Fruit fly (Drosophila melanogaster) whole organism, prepupa: ENCODE measurements around the gene CG12398.

ENCODE experiments used
- Blimp-1 ChIP-seq: fragments of 200-800 bp; sonication (Bioruptor generic); optimal IDR thresholded peaks from 3 replicates; lab custom pipeline; 2017; ENCODE audit warnings: missing biosample characterization, missing genetic modification characterization, mild to moderate bottlenecking, moderate library complexity, missing genetic modification reagents
- CG10631 ChIP-seq: fragments of 200-800 bp; sonication (Bioruptor generic); optimal IDR thresholded peaks from 2 replicates; lab custom pipeline; 2016; ENCODE audit warnings: missing biosample characterization, missing genetic modification characterization
- CG11294 ChIP-seq: fragments of 200-800 bp; sonication (Bioruptor generic); IDR thresholded peaks from 2 replicates; pipeline ENCODE4 v1.3.6; 2022; ENCODE audit warnings: missing biosample characterization, missing genetic modification characterization
- CG11762 ChIP-seq: fragments of 200-800 bp; sonication (Bioruptor generic); optimal IDR thresholded peaks from 3 replicates; lab custom pipeline; 2016; ENCODE audit warnings: missing biosample characterization, missing genetic modification characterization; ENCODE audit not compliant: insufficient read depth
- CG15336 ChIP-seq: fragments of 200-800 bp; sonication (Bioruptor generic); IDR thresholded peaks from 2 replicates; pipeline ENCODE4 v1.3.6; 2022; ENCODE audit warnings: missing biosample characterization, missing genetic modification characterization
- CG1621 ChIP-seq: fragments of 200-800 bp; sonication (Bioruptor generic); optimal IDR thresholded peaks from 3 replicates; lab custom pipeline; 2018; ENCODE audit warnings: missing biosample characterization, mild to moderate bottlenecking, missing genetic modification characterization
- CG3032 ChIP-seq: fragments of 200-800 bp; optimal IDR thresholded peaks from 2 replicates; lab custom pipeline; 2019; ENCODE audit warnings: missing biosample characterization, mild to moderate bottlenecking, missing genetic modification characterization, moderate library complexity
- CG31627 ChIP-seq: fragments of 200-800 bp; sonication (Bioruptor generic); optimal IDR thresholded peaks from 3 replicates; lab custom pipeline; 2016; ENCODE audit warnings: missing biosample characterization, missing genetic modification characterization
- CG32006 ChIP-seq: fragments of 200-800 bp; sonication (Bioruptor generic); optimal IDR thresholded peaks from 3 replicates; lab custom pipeline; 2017; ENCODE audit warnings: missing biosample characterization, mild to moderate bottlenecking, missing genetic modification characterization
- CG3919 ChIP-seq: fragments of 200-800 bp; sonication (Bioruptor generic); optimal IDR thresholded peaks from 3 replicates; lab custom pipeline; 2016; ENCODE audit warnings: missing biosample characterization, missing genetic modification characterization
- CG4318 ChIP-seq: fragments of 200-800 bp; sonication (Bioruptor generic); optimal IDR thresholded peaks from 3 replicates; lab custom pipeline; 2017; ENCODE audit warnings: missing biosample characterization, mild to moderate bottlenecking, missing genetic modification characterization
- CG6163 ChIP-seq: fragments of 200-800 bp; sonication (Bioruptor generic); IDR thresholded peaks from 3 replicates; pipeline ENCODE4 v1.3.6; 2022; ENCODE audit warnings: missing biosample characterization, missing genetic modification characterization
- CG6276 ChIP-seq: fragments of 200-800 bp; sonication (Bioruptor generic); optimal IDR thresholded peaks from 2 replicates; lab custom pipeline; 2017; ENCODE audit warnings: missing biosample characterization, mild to moderate bottlenecking, missing genetic modification characterization
- CG6808 ChIP-seq: fragments of 200-800 bp; sonication (Bioruptor generic); optimal IDR thresholded peaks from 3 replicates; lab custom pipeline; 2017; ENCODE audit warnings: missing biosample characterization, missing genetic modification characterization, mild to moderate bottlenecking, moderate library complexity, missing genetic modification reagents
- CG6854 ChIP-seq: fragments of 200-800 bp; sonication (Bioruptor generic); optimal IDR thresholded peaks from 2 replicates; lab custom pipeline; 2017; ENCODE audit warnings: missing biosample characterization, mild to moderate bottlenecking, missing genetic modification characterization
- CG7368 ChIP-seq: fragments of 200-800 bp; sonication (Bioruptor generic); optimal IDR thresholded peaks from 3 replicates; lab custom pipeline; 2016; ENCODE audit warnings: missing biosample characterization, missing genetic modification characterization
- CG8119 ChIP-seq: fragments of 200-800 bp; sonication (Bioruptor generic); IDR thresholded peaks from 3 replicates; pipeline ENCODE4 v1.3.6; 2022; ENCODE audit warnings: missing biosample characterization, missing genetic modification characterization
- CG8632 ChIP-seq: fragments of 200-800 bp; sonication (Bioruptor generic); optimal IDR thresholded peaks from 3 replicates; lab custom pipeline; 2016; ENCODE audit warnings: missing biosample characterization, missing genetic modification characterization
- CG9139 ChIP-seq: fragments of 200-800 bp; sonication (Bioruptor generic); optimal IDR thresholded peaks from 3 replicates; lab custom pipeline; 2017; ENCODE audit warnings: missing biosample characterization, mild to moderate bottlenecking, missing genetic modification characterization
- Eip78C ChIP-seq: fragments of 200-800 bp; sonication (Bioruptor generic); peaks from one replicate; lab custom pipeline; 2016; ENCODE audit warnings: missing biosample characterization, missing genetic modification characterization
- Eip93F ChIP-seq: fragments of 200-800 bp; sonication (Bioruptor generic); optimal IDR thresholded peaks from 2 replicates; lab custom pipeline; 2016; ENCODE audit warnings: missing biosample characterization, mild to moderate bottlenecking, missing genetic modification characterization
- Ets21C ChIP-seq: fragments of 200-800 bp; sonication (Bioruptor generic); optimal IDR thresholded peaks from 3 replicates; lab custom pipeline; 2016; ENCODE audit warnings: missing biosample characterization, missing genetic modification characterization
- Ets96B ChIP-seq: fragments of 200-800 bp; optimal IDR thresholded peaks from 2 replicates; lab custom pipeline; 2019; ENCODE audit warnings: missing biosample characterization, mild to moderate bottlenecking, missing genetic modification characterization, moderate library complexity
- Gug ChIP-seq: fragments of 200-800 bp; sonication (Bioruptor generic); IDR thresholded peaks from 2 replicates; pipeline ENCODE4 v1.3.6; 2022; ENCODE audit warnings: missing biosample characterization, missing genetic modification characterization
- Hr38 ChIP-seq: sonication (Bioruptor generic); optimal IDR thresholded peaks from 2 replicates; lab custom pipeline; 2016; ENCODE audit warnings: missing biosample characterization, missing genetic modification characterization
- Lpt ChIP-seq: fragments of 200-800 bp; sonication (Bioruptor generic); optimal IDR thresholded peaks from 3 replicates; lab custom pipeline; 2016; ENCODE audit warnings: missing biosample characterization, missing genetic modification characterization
- Met ChIP-seq: fragments of 200-800 bp; sonication (Bioruptor generic); optimal IDR thresholded peaks from 3 replicates; lab custom pipeline; 2016; ENCODE audit warnings: missing biosample characterization, missing genetic modification characterization
- OdsH ChIP-seq: fragments of 200-800 bp; sonication (Bioruptor generic); optimal IDR thresholded peaks from 3 replicates; lab custom pipeline; 2016; ENCODE audit warnings: missing biosample characterization, missing genetic modification characterization
- Sox102F ChIP-seq: fragments of 200-800 bp; sonication (Bioruptor generic); optimal IDR thresholded peaks from 2 replicates; lab custom pipeline; 2016; ENCODE audit warnings: missing biosample characterization, mild to moderate bottlenecking, missing genetic modification characterization
- Sox15 ChIP-seq: fragments of 200-800 bp; sonication (Bioruptor generic); optimal IDR thresholded peaks from 3 replicates; lab custom pipeline; 2016; ENCODE audit warnings: missing biosample characterization, missing genetic modification characterization
- achi ChIP-seq: fragments of 200-800 bp; sonication (Bioruptor generic); optimal IDR thresholded peaks from 3 replicates; lab custom pipeline; 2016; ENCODE audit warnings: missing biosample characterization, missing genetic modification characterization
- dac ChIP-seq: fragments of 200-800 bp; sonication (Bioruptor generic); optimal IDR thresholded peaks from 2 replicates; lab custom pipeline; 2017; ENCODE audit warnings: missing biosample characterization, mild to moderate bottlenecking, missing genetic modification characterization
- eg ChIP-seq: fragments of 200-800 bp; sonication (Bioruptor generic); IDR thresholded peaks from 3 replicates; pipeline ENCODE4 v1.3.6; 2022; ENCODE audit warnings: missing biosample characterization, missing genetic modification characterization
- fd59A ChIP-seq: fragments of 200-800 bp; sonication (Bioruptor generic); optimal IDR thresholded peaks from 2 replicates; lab custom pipeline; 2017; ENCODE audit warnings: missing biosample characterization, mild to moderate bottlenecking, missing genetic modification characterization, missing genetic modification reagents
- fd85E ChIP-seq: fragments of 200-800 bp; sonication (Bioruptor generic); optimal IDR thresholded peaks from 3 replicates; lab custom pipeline; 2016; ENCODE audit warnings: missing biosample characterization, missing genetic modification characterization
- fkh ChIP-seq: fragments of 200-800 bp; sonication (Bioruptor generic); optimal IDR thresholded peaks from 3 replicates; lab custom pipeline; 2017; ENCODE audit warnings: missing biosample characterization, mild to moderate bottlenecking, missing genetic modification characterization, moderate library complexity
- lz ChIP-seq: fragments of 200-800 bp; sonication (Bioruptor generic); optimal IDR thresholded peaks from 3 replicates; lab custom pipeline; 2016; ENCODE audit warnings: missing biosample characterization, missing genetic modification characterization
- pdm3 ChIP-seq: fragments of 200-800 bp; sonication (Bioruptor generic); optimal IDR thresholded peaks from 3 replicates; lab custom pipeline; 2016; ENCODE audit warnings: missing biosample characterization, missing genetic modification characterization
- salr ChIP-seq, 2 experiments: fragments of 200-800 bp; sonication (Bioruptor generic); optimal IDR thresholded peaks; 3 replicates each; lab custom pipeline; 2016 to 2018; ENCODE audit warnings: missing biosample characterization in 2 of 2, missing genetic modification characterization in 2 of 2, mild to moderate bottlenecking in 1 of 2
- ss ChIP-seq, 2 experiments: fragments of 200-800 bp; sonication (Bioruptor generic); optimal IDR thresholded peaks; 2 replicates in 1 of 2; 3 replicates in 1 of 2; lab custom pipeline; 2017 to 2018; ENCODE audit warnings: mild to moderate bottlenecking in 2 of 2, missing biosample characterization in 2 of 2, missing genetic modification characterization in 2 of 2, moderate library complexity in 1 of 2
- svp ChIP-seq: fragments of 200-800 bp; sonication (Bioruptor generic); peaks from one replicate; lab custom pipeline; 2016; ENCODE audit warnings: missing biosample characterization, missing genetic modification characterization
- topi ChIP-seq: fragments of 200-800 bp; sonication (Bioruptor generic); optimal IDR thresholded peaks from 3 replicates; lab custom pipeline; 2016; ENCODE audit warnings: missing biosample characterization, missing genetic modification characterization
- vri ChIP-seq: fragments of 200-800 bp; sonication (Bioruptor generic); optimal IDR thresholded peaks from 3 replicates; lab custom pipeline; 2016; ENCODE audit warnings: missing biosample characterization, mild to moderate bottlenecking, missing genetic modification characterization

CG12398 gene

dm6 chrX:14950273-14951272 lies 37.0 kb upstream of the CG12398 start (continued):
- TF ChIP-seq CG3919 (GFP tag; lab: Kevin White, UChicago): peak; percentile 98
- TF ChIP-seq fd59A (GFP tag; lab: Kevin White, UChicago): peak; percentile 99
- TF ChIP-seq Sox102F (GFP tag; lab: Kevin White, UChicago): peak; percentile 98
- TF ChIP-seq vri (GFP tag; lab: Kevin White, UChicago): peak; percentile 96
- peak; percentile 99 for TF ChIP-seq CG3032 (tag; lab: Kevin White, UChicago)
- peak; percentile 100 for TF ChIP-seq Eip78C (GFP tag; lab: Kevin White, UChicago)
- peak; percentile 99 for TF ChIP-seq topi (GFP tag; lab: Kevin White, UChicago)
- TF ChIP-seq Ets21C (GFP tag; lab: Kevin White, UChicago): peak; percentile 97
- peak; percentile 97 for TF ChIP-seq achi
- peak; percentile 99 for TF ChIP-seq Ets96B (tag; lab: Kevin White, UChicago)
- peak; percentile 43 for TF ChIP-seq fkh (GFP tag; lab: Kevin White, UChicago)

DNA sequence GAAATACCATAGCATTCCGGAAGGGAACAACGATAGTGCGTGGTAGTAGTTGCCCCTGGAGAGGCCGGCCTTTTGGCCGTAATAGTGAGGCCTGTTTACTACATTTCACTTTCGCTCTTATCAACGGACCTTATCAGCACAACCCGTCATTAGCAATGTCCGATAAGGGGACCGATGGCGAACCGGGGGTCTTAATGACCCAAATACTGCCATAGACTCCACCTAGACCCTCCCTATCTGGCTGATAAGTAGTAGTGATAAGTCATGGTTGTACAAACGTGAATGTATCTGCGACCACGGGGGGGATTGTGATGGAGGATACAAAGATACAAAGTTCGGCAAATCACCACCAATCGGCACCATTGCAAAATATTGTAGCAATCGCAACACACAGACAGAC lies 35.6 kb upstream of the CG12398 start:
- no peak for TF ChIP-seq Hr38 (GFP tag; lab: Kevin White, UChicago)
- peak; percentile 92 for TF ChIP-seq svp (GFP tag; lab: Kevin White, UChicago)
- TF ChIP-seq vri (GFP tag; lab: Kevin White, UChicago): peak; percentile 33
- TF ChIP-seq Eip78C (GFP tag; lab: Kevin White, UChicago): peak; percentile 42
- TF ChIP-seq Eip93F (GFP tag; lab: Kevin White, UChicago): peak; percentile 33

DNA sequence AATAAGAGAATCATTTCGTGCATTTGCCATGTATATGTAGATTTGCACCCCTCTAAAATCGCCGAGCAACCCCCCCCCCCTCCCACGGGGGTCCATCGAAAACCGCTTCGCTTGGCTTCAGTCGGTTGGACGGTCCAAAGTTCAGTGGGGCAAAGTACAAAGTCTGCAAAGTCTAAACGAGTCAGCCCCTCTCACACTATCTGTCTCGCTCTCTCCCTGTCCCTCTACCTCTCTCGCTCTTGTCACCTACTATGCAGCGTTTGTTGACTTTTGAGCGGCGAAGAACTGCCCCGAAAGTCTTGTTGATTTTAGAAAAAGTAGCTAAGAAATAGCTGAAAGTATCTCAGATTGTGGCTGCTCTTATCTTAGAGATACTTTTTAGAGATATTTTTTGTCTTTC lies 33.8 kb upstream of the CG12398 start:
- TF ChIP-seq Ets96B (tag; lab: Kevin White, UChicago) (peak; percentile 65), CG8119 (GFP tag; lab: Robert Waterston, UW) (peak; percentile 93), CG6854 (peak; percentile 97), Blimp-1 (peak; percentile 53), fd59A (GFP tag; lab: Kevin White, UChicago) (peak; percentile 38), CG3032 (tag; lab: Kevin White, UChicago) (peak; percentile 67), achi (peak; percentile 59), Met (GFP tag; lab: Kevin White, UChicago) (no peak), eg (GFP tag; lab: Robert Waterston, UW) (peak; percentile 98), Gug (GFP tag; lab: Robert Waterston, UW) (peak; percentile 79), Lpt (peak; percentile 91), lz (GFP tag; lab: Kevin White, UChicago) (no peak), CG32006 (GFP tag; lab: Kevin White, UChicago) (peak; percentile 65), Sox15 (GFP tag; lab: Kevin White, UChicago) (no peak), CG6808 (peak; percentile 98), topi (GFP tag; lab: Kevin White, UChicago) (peak; percentile 6), Sox102F (GFP tag; lab: Kevin White, UChicago) (no peak), Hr38 (GFP tag; lab: Kevin White, UChicago) (peak; percentile 33), CG11294 (peak; percentile 72; the same call in 1 of the 2 replicates), CG6276 (GFP tag; lab: Kevin White, UChicago) (peak; percentile 99), CG11762 (GFP tag; lab: Kevin White, UChicago) (peak; percentile 75), CG15336 (GFP tag; lab: Robert Waterston, UW) (peak; percentile 91), fd85E (no peak), vri (GFP tag; lab: Kevin White, UChicago) (no peak), CG4318 (GFP tag; lab: Kevin White, UChicago) (peak; percentile 27), CG9139 (peak; percentile 99), CG10631 (GFP tag; lab: Kevin White, UChicago) (no peak), Eip78C (GFP tag; lab: Kevin White, UChicago) (peak; percentile 37), pdm3 (peak; percentile 8), CG6163 (peak; percentile 90), CG1621 (peak; percentile 91), CG7368 (GFP tag; lab: Kevin White, UChicago) (peak; percentile 82), salr (GFP tag; optimal IDR thresholded peaks at IDR 0.05; lab: Kevin White, UChicago) (peak; percentile 82), CG8632 (GFP tag; lab: Kevin White, UChicago) (peak; percentile 12), dac (peak; percentile 79), OdsH (GFP tag; lab: Kevin White, UChicago) (peak; percentile 57), CG31627 (GFP tag; lab: Kevin White, UChicago) (no peak), ss (GFP tag; optimal IDR thresholded peaks at IDR 0.05; lab: Kevin White, UChicago) (peak; percentile 99), svp (GFP tag; lab: Kevin White, UChicago) (no peak)
